Worm (Caenorhabditis elegans) whole organism, young adult: Measurements from ENCODE around the gene fut-1.
A peak's percentile ranks its signal among the peaks of the same experiment; 100 is the strongest.

ENCODE experiments used
- C06A6.2 ChIP-seq: fragments of 200-800 bp; sonication (Bioruptor generic); conservative IDR thresholded peaks from 2 replicates; pipeline ENCODE4 v1.3.6; 2022; ENCODE audit warnings: missing genetic modification characterization, missing compliant biosample characterization
- F23B12.7 ChIP-seq: sonication (generic microtip); optimal IDR thresholded peaks from 2 replicates; lab custom pipeline; 2017; ENCODE audit warnings: missing genetic modification characterization, mild to moderate bottlenecking, missing compliant biosample characterization, antibody characterized with exemption, moderate library complexity; ENCODE audit not compliant: insufficient read depth
- F33H1.4 ChIP-seq: fragments of 200-800 bp; sonication (Bioruptor generic); IDR thresholded peaks from 2 replicates; pipeline ENCODE4 v1.3.6; 2022; ENCODE audit warnings: missing genetic modification reagents, missing genetic modification characterization, missing compliant biosample characterization
- F37B4.10 ChIP-seq: fragments of 200-800 bp; sonication (Bioruptor generic); IDR thresholded peaks from 2 replicates; pipeline ENCODE4 v1.3.6; 2022; ENCODE audit warnings: missing genetic modification characterization, missing compliant biosample characterization
- F57A8.1 ChIP-seq: fragments of 200-800 bp; sonication (Bioruptor generic); optimal IDR thresholded peaks from 2 replicates; lab custom pipeline; 2018; ENCODE audit warnings: mild to moderate bottlenecking, missing genetic modification characterization, moderate library complexity, missing compliant biosample characterization
- K11D2.4 ChIP-seq: fragments of 200-800 bp; sonication (Bioruptor generic); IDR thresholded peaks from 2 replicates; pipeline ENCODE4 v1.3.6; 2022; ENCODE audit warnings: missing genetic modification reagents, missing genetic modification characterization, missing compliant biosample characterization
- T07F8.4 ChIP-seq: sonication (generic microtip); optimal IDR thresholded peaks from 2 replicates; lab custom pipeline; 2016; ENCODE audit warnings: mild to moderate bottlenecking, missing genetic modification characterization, moderate library complexity, missing compliant biosample characterization
- Y53F4B.3 ChIP-seq: fragments of 200-800 bp; sonication (Bioruptor generic); IDR thresholded peaks from 2 replicates; pipeline ENCODE4 v1.3.6; 2022; ENCODE audit warnings: missing genetic modification reagents, missing genetic modification characterization, missing compliant biosample characterization
- akir-1 ChIP-seq: fragments of 200-800 bp; sonication (Bioruptor generic); optimal IDR thresholded peaks from 2 replicates; lab custom pipeline; 2018; ENCODE audit warnings: mild to moderate bottlenecking, missing genetic modification characterization, moderate library complexity, missing compliant biosample characterization
- aptf-2 ChIP-seq: fragments of 200-800 bp; sonication (Bioruptor generic); conservative IDR thresholded peaks from 2 replicates; pipeline ENCODE4 v1.3.6; 2022; ENCODE audit warnings: missing genetic modification reagents, missing genetic modification characterization, missing compliant biosample characterization
- attf-3 ChIP-seq: fragments of 200-800 bp; sonication (Bioruptor generic); conservative IDR thresholded peaks from 2 replicates; pipeline ENCODE4 v1.3.6; 2022; ENCODE audit warnings: missing genetic modification reagents, missing genetic modification characterization, missing compliant biosample characterization
- attf-5 ChIP-seq: fragments of 200-800 bp; sonication (Bioruptor generic); optimal IDR thresholded peaks from 2 replicates; lab custom pipeline; 2018; ENCODE audit warnings: mild to moderate bottlenecking, missing genetic modification characterization, missing compliant biosample characterization
- bed-2 ChIP-seq: fragments of 200-800 bp; sonication (Bioruptor generic); IDR thresholded peaks from 2 replicates; pipeline ENCODE4 v1.3.6; 2022; ENCODE audit warnings: missing genetic modification reagents, missing genetic modification characterization, missing compliant biosample characterization
- cebp-2 ChIP-seq: fragments of 200-800 bp; sonication (Bioruptor generic); IDR thresholded peaks from 2 replicates; pipeline ENCODE4 v1.3.6; 2022; ENCODE audit warnings: missing genetic modification characterization, missing compliant biosample characterization
- ceh-91 ChIP-seq: fragments of 200-800 bp; sonication (Bioruptor generic); IDR thresholded peaks from 2 replicates; pipeline ENCODE4 v1.3.6; 2022; ENCODE audit warnings: missing genetic modification reagents, missing genetic modification characterization, missing compliant biosample characterization
- chd-7 ChIP-seq: sonication (generic microtip); optimal IDR thresholded peaks from 2 replicates; lab custom pipeline; 2016; ENCODE audit warnings: mild to moderate bottlenecking, missing genetic modification characterization, moderate library complexity, missing compliant biosample characterization
- dpl-1 ChIP-seq: fragments of 150-350 bp; optimal IDR thresholded peaks from 2 replicates; lab custom pipeline; 2014; ENCODE audit warnings: missing biosample characterization, missing genetic modification reagents, missing genetic modification characterization
- efl-1 ChIP-seq: fragments of 150-350 bp; optimal IDR thresholded peaks from 2 replicates; lab custom pipeline; 2014; ENCODE audit warnings: missing biosample characterization, missing genetic modification reagents, missing genetic modification characterization
- egl-44 ChIP-seq: fragments of 200-800 bp; sonication (Bioruptor generic); IDR thresholded peaks from 2 replicates; pipeline ENCODE4 v1.3.6; 2022; ENCODE audit warnings: missing genetic modification reagents, missing genetic modification characterization, missing compliant biosample characterization
- gei-17 ChIP-seq: fragments of 200-800 bp; sonication (Bioruptor generic); optimal IDR thresholded peaks from 2 replicates; lab custom pipeline; 2018; ENCODE audit warnings: mild to moderate bottlenecking, missing genetic modification characterization, missing compliant biosample characterization
- hlh-26 ChIP-seq: fragments of 200-800 bp; sonication (Bioruptor generic); conservative IDR thresholded peaks from 2 replicates; pipeline ENCODE4 v1.3.6; 2022; ENCODE audit warnings: missing genetic modification reagents, missing genetic modification characterization, missing compliant biosample characterization
- hsf-1 ChIP-seq: fragments of 200-800 bp; sonication (Bioruptor generic); IDR thresholded peaks from 2 replicates; pipeline ENCODE4 v1.3.6; 2022; ENCODE audit warnings: missing genetic modification reagents, missing genetic modification characterization, missing compliant biosample characterization
- lag-1 ChIP-seq: fragments of 200-800 bp; sonication (Bioruptor generic); IDR thresholded peaks from 2 replicates; pipeline ENCODE4 v1.3.6; 2022; ENCODE audit warnings: missing genetic modification reagents, missing genetic modification characterization, missing compliant biosample characterization
- let-607 ChIP-seq, 2 experiments: fragments of 200-800 bp in 1 of 2; sonication (Bioruptor generic) in 1 of 2; sonication (generic microtip) in 1 of 2; optimal IDR thresholded peaks; 2 replicates each; lab custom pipeline; 2016 to 2018; ENCODE audit warnings: mild to moderate bottlenecking in 2 of 2, missing compliant biosample characterization in 2 of 2, missing genetic modification characterization in 2 of 2, moderate library complexity in 2 of 2, missing genotype in 1 of 2
- lin-35 ChIP-seq, 3 experiments: fragments of 150-350 bp in 2 of 3; sonication (generic microtip) in 1 of 3; optimal IDR thresholded peaks; 2 replicates each; lab custom pipeline; 2014 to 2018; ENCODE audit warnings: missing biosample characterization in 3 of 3, missing genetic modification characterization in 3 of 3, missing genetic modification reagents in 3 of 3
- lin-40 ChIP-seq: sonication (generic microtip); optimal IDR thresholded peaks from 2 replicates; lab custom pipeline; 2016; ENCODE audit warnings: missing genetic modification characterization, mild to moderate bottlenecking, missing compliant biosample characterization, missing genotype, missing genetic modification reagents
- lir-1 ChIP-seq: fragments of 200-800 bp; sonication (Bioruptor generic); conservative IDR thresholded peaks from 2 replicates; pipeline ENCODE4 v1.3.6; 2022; ENCODE audit warnings: missing genetic modification reagents, missing genetic modification characterization, missing compliant biosample characterization
- lsl-1 ChIP-seq: fragments of 200-800 bp; sonication (Bioruptor generic); optimal IDR thresholded peaks from 2 replicates; lab custom pipeline; 2018; ENCODE audit warnings: mild to moderate bottlenecking, missing genetic modification characterization, moderate library complexity, missing compliant biosample characterization
- madf-3 ChIP-seq: fragments of 200-800 bp; sonication (Bioruptor generic); IDR thresholded peaks from 2 replicates; pipeline ENCODE4 v1.3.6; 2022; ENCODE audit warnings: missing genetic modification reagents, missing genetic modification characterization, missing compliant biosample characterization
- madf-8 ChIP-seq: fragments of 200-800 bp; sonication (Bioruptor generic); conservative IDR thresholded peaks from 2 replicates; pipeline ENCODE4 v1.3.6; 2022; ENCODE audit warnings: missing genetic modification reagents, missing genetic modification characterization, missing compliant biosample characterization
- mcd-1 ChIP-seq: fragments of 200-800 bp; sonication (Bioruptor generic); IDR thresholded peaks from 2 replicates; pipeline ENCODE4 v1.3.6; 2022; ENCODE audit warnings: missing genetic modification reagents, missing genetic modification characterization, missing compliant biosample characterization
- nfya-2 ChIP-seq: fragments of 200-800 bp; sonication (Bioruptor generic); IDR thresholded peaks from 2 replicates; pipeline ENCODE4 v1.3.6; 2022; ENCODE audit warnings: missing genetic modification reagents, missing genetic modification characterization, missing compliant biosample characterization
- nfyb-1 ChIP-seq: fragments of 200-800 bp; sonication (Bioruptor generic); IDR thresholded peaks from 2 replicates; pipeline ENCODE4 v1.3.6; 2022; ENCODE audit warnings: missing genetic modification reagents, missing genetic modification characterization, missing compliant biosample characterization
- pbrm-1 ChIP-seq: fragments of 200-800 bp; sonication (Bioruptor generic); IDR thresholded peaks from 2 replicates; pipeline ENCODE4 v1.3.6; 2022; ENCODE audit warnings: missing genetic modification reagents, missing genetic modification characterization, missing compliant biosample characterization
- pha-4 ChIP-seq: fragments of 150-350 bp; sonication (generic microtip); optimal IDR thresholded peaks from 2 replicates; lab custom pipeline; 2014; ENCODE audit warnings: missing biosample characterization, missing genetic modification reagents, missing genetic modification characterization
- rec-8 ChIP-seq, 2 experiments: sonication (generic microtip); optimal IDR thresholded peaks; 2 replicates each; lab custom pipeline; 2016; ENCODE audit warnings: mild to moderate bottlenecking in 2 of 2, missing genetic modification characterization in 2 of 2, missing genetic modification reagents in 2 of 2, missing genotype in 2 of 2, missing biosample characterization in 1 of 2, missing compliant biosample characterization in 1 of 2, moderate library complexity in 1 of 2
- rpc-1 ChIP-seq, 2 experiments: fragments of 150-350 bp in 1 of 2; sonication (generic microtip) in 1 of 2; optimal IDR thresholded peaks; 2 replicates each; lab custom pipeline; 2014 to 2018; ENCODE audit warnings: missing biosample characterization in 1 of 2, missing genetic modification characterization in 1 of 2, missing genetic modification reagents in 1 of 2, missing genotype in 1 of 2
- snpc-1.3 ChIP-seq: sonication (generic microtip); optimal IDR thresholded peaks from 2 replicates; lab custom pipeline; 2017; ENCODE audit warnings: missing genetic modification characterization, mild to moderate bottlenecking, missing compliant biosample characterization, antibody characterized with exemption, moderate library complexity, missing genotype, missing genetic modification reagents; ENCODE audit not compliant: insufficient read depth
- snpc-4 ChIP-seq, 5 experiments: fragments of 150-350 bp in 1 of 5; sonication (generic microtip) in 4 of 5; optimal IDR thresholded peaks; 2 replicates each; lab custom pipeline; 2014 to 2018; ENCODE audit warnings: missing genetic modification characterization in 5 of 5, missing biosample characterization in 3 of 5, antibody characterized with exemption in 2 of 5, mild to moderate bottlenecking in 2 of 5, missing compliant biosample characterization in 2 of 5, missing genotype in 2 of 5, moderate library complexity in 2 of 5, missing genetic modification reagents in 1 of 5
- sptf-2 ChIP-seq: fragments of 200-800 bp; sonication (Bioruptor generic); optimal IDR thresholded peaks from 2 replicates; lab custom pipeline; 2018; ENCODE audit warnings: mild to moderate bottlenecking, missing genetic modification characterization, missing compliant biosample characterization
- tbx-9 ChIP-seq: sonication (generic microtip); optimal IDR thresholded peaks from 2 replicates; lab custom pipeline; 2016; ENCODE audit warnings: borderline replicate concordance, missing genetic modification characterization, inconsistent platforms, missing compliant biosample characterization
- unc-130 ChIP-seq: sonication (generic microtip); optimal IDR thresholded peaks from 2 replicates; lab custom pipeline; 2016; ENCODE audit warnings: missing genetic modification reagents, missing genetic modification characterization, missing compliant biosample characterization
- zim-3 ChIP-seq: sonication (generic microtip); optimal IDR thresholded peaks from 2 replicates; lab custom pipeline; 2017; ENCODE audit warnings: mild to moderate bottlenecking, missing genetic modification characterization, moderate library complexity, missing compliant biosample characterization
- ztf-18 ChIP-seq: sonication (generic microtip); optimal IDR thresholded peaks from 2 replicates; lab custom pipeline; 2016; ENCODE audit warnings: missing genotype, mild to moderate bottlenecking, missing genetic modification characterization, missing compliant biosample characterization
- ztf-25 ChIP-seq: fragments of 200-800 bp; sonication (Bioruptor generic); IDR thresholded peaks from 2 replicates; pipeline ENCODE4 v1.3.6; 2022; ENCODE audit warnings: missing genetic modification reagents, missing genetic modification characterization, missing compliant biosample characterization
- ztf-3 ChIP-seq: fragments of 200-800 bp; sonication (Bioruptor generic); optimal IDR thresholded peaks from 2 replicates; lab custom pipeline; 2018; ENCODE audit warnings: mild to moderate bottlenecking, missing genetic modification characterization, missing compliant biosample characterization

Gene fut-1

ce11 chrII:8746298-8746775 is 13.1 kb downstream of the fut-1 start:
- no peak for TF ChIP-seq nfya-2
- no peak for TF ChIP-seq attf-3 (GFP tag; lab: Robert Waterston, UW)
- no peak for TF ChIP-seq akir-1
- TF ChIP-seq lin-40 (tag; lab: Kevin White, UChicago): no peak
- TF ChIP-seq F57A8.1 (GFP tag; lab: Kevin White, UChicago): peak; percentile 20
- no peak for TF ChIP-seq lir-1 (GFP tag; lab: Robert Waterston, UW)
- peak; percentile 29 for TF ChIP-seq attf-5 (GFP tag; lab: Kevin White, UChicago)
- TF ChIP-seq efl-1 (GFP tag; lab: Kevin White, UChicago): no peak
- no peak for TF ChIP-seq lin-35 (GFP tag; optimal IDR thresholded peaks at IDR 0.05; lab: Kevin White, UChicago)
- no peak; the same call in 1 of the 2 replicates for TF ChIP-seq Y53F4B.3 (GFP tag; lab: Robert Waterston, UW)
- TF ChIP-seq dpl-1 (GFP tag; lab: Kevin White, UChicago): no peak
- TF ChIP-seq nfyb-1: no peak
- TF ChIP-seq gei-17 (GFP tag; lab: Kevin White, UChicago): peak; percentile 37
- TF ChIP-seq madf-8: no peak
- peak; percentile 50; the same call in 1 of the 2 replicates for TF ChIP-seq aptf-2 (GFP tag; lab: Robert Waterston, UW)
- 0 out of 2 replicates have a peak, but pooled peaks have one; percentile 16 for TF ChIP-seq egl-44 (GFP tag; lab: Robert Waterston, UW)
- TF ChIP-seq hlh-26 (GFP tag; lab: Robert Waterston, UW): no peak
- 0 out of 2 replicates have a peak, but pooled peaks have one; percentile 52 for TF ChIP-seq ztf-25 (GFP tag; lab: Robert Waterston, UW)
- no peak for TF ChIP-seq lsl-1 (GFP tag; lab: Kevin White, UChicago)
- no peak for TF ChIP-seq mcd-1 (GFP tag; lab: Robert Waterston, UW)
- no peak for TF ChIP-seq unc-130 (GFP tag; lab: Kevin White, UChicago)
- TF ChIP-seq ceh-91 (GFP tag; lab: Robert Waterston, UW): no peak
- TF ChIP-seq F37B4.10 (GFP tag; lab: Robert Waterston, UW): 0 out of 2 replicates have a peak, but pooled peaks have one; percentile 48
- TF ChIP-seq chd-7 (tag; lab: Kevin White, UChicago): no peak
- no peak for TF ChIP-seq lag-1 (GFP tag; lab: Robert Waterston, UW)
- no peak for TF ChIP-seq pha-4 (tag; lab: Kevin White, UChicago)
- TF ChIP-seq zim-3 (tag; lab: Kevin White, UChicago): peak; percentile 77
- no peak for TF ChIP-seq tbx-9 (tag; lab: Kevin White, UChicago)
- TF ChIP-seq T07F8.4 (tag; lab: Kevin White, UChicago): no peak
- no peak for TF ChIP-seq ztf-3 (GFP tag; lab: Kevin White, UChicago)
- no peak for TF ChIP-seq snpc-4 (GFP tag; optimal IDR thresholded peaks at IDR 0.05; lab: Kevin White, UChicago)
- TF ChIP-seq snpc-4 (tag; optimal IDR thresholded peaks at IDR 0.05; lab: Kevin White, UChicago): no peak
- peak; percentile 64; the same call in 1 of the 2 replicates for TF ChIP-seq madf-3
- TF ChIP-seq hsf-1 (GFP tag; lab: Robert Waterston, UW): no peak
- TF ChIP-seq ztf-18 (tag; lab: Kevin White, UChicago): no peak
- no peak; the same call in 1 of the 2 replicates for TF ChIP-seq C06A6.2
- TF ChIP-seq F23B12.7: no peak
- TF ChIP-seq snpc-1.3: no peak
- TF ChIP-seq rpc-1 (optimal IDR thresholded peaks at IDR 0.05; lab: Kevin White, UChicago): no peak
- no peak for TF ChIP-seq rpc-1 (tag; optimal IDR thresholded peaks at IDR 0.05; lab: Kevin White, UChicago)
- TF ChIP-seq let-607 (tag; optimal IDR thresholded peaks at IDR 0.05; lab: Kevin White, UChicago): peak in 1 of 2 experiments; percentile 51
- TF ChIP-seq pbrm-1: no peak; the same call in 1 of the 2 replicates
- TF ChIP-seq F33H1.4 (GFP tag; lab: Robert Waterston, UW): no peak
- TF ChIP-seq cebp-2 (GFP tag; lab: Robert Waterston, UW): no peak
- TF ChIP-seq rec-8 (tag; optimal IDR thresholded peaks at IDR 0.05; lab: Kevin White, UChicago): no peak
- TF ChIP-seq K11D2.4 (GFP tag; lab: Robert Waterston, UW): peak; percentile 44
- TF ChIP-seq bed-2: no peak
- TF ChIP-seq sptf-2 (GFP tag; lab: Kevin White, UChicago): no peak
